Worm (Caenorhabditis elegans): ENCODE results near the gene F33G12.3.
A peak's percentile ranks its signal among the peaks of the same experiment; 100 is the strongest.

ce11 chrII:5055129-5055666 is 21.4 kb upstream of the F33G12.3 start, which contains the start of the genes ify-1 and rpl-22:
- TF ChIP-seq fkh-10 (GFP tag; optimal IDR thresholded peaks at IDR 0.05) (peak; percentile 87), lin-13 (GFP tag; optimal IDR thresholded peaks at IDR 0.05) (peak; percentile 93), nhr-77 (tag; optimal IDR thresholded peaks at IDR 0.05) (peak; percentile 95), nhr-12 (tag; optimal IDR thresholded peaks at IDR 0.05) (no peak), ama-1 (optimal IDR thresholded peaks at IDR 0.05) (peak; percentile 70), pqm-1 (tag; optimal IDR thresholded peaks at IDR 0.05) (no peak), elt-2 (tag; optimal IDR thresholded peaks at IDR 0.05) (peak; percentile 99), lin-39 (tag; optimal IDR thresholded peaks at IDR 0.05) (peak; percentile 82), aly-2 (tag; optimal IDR thresholded peaks at IDR 0.05) (peak; percentile 69), mdl-1 (tag; optimal IDR thresholded peaks at IDR 0.05) (peak in 1 of 2 experiments; percentile 90), unc-62 (GFP tag; optimal IDR thresholded peaks at IDR 0.05) (no peak), mef-2 (tag; optimal IDR thresholded peaks at IDR 0.05) (peak; percentile 17), C34B4.2 (tag; optimal IDR thresholded peaks at IDR 0.05) (no peak)

Data from whole organism, L1 larva.